Fruit fly (Drosophila melanogaster) whole organism, embryonic: ENCODE results near the gene ppk24.

Experiments
- Abd-B ChIP-seq: fragments of 200-800 bp; sonication (Bioruptor generic); optimal IDR thresholded peaks from 2 replicates; lab custom pipeline; 2018; ENCODE audit warnings: missing biosample characterization, mild to moderate bottlenecking, missing genetic modification characterization, moderate library complexity
- Bgb ChIP-seq: fragments of 200-800 bp; sonication (Bioruptor generic); IDR thresholded peaks from 2 replicates; pipeline ENCODE4 v1.3.6; 2022; ENCODE audit warnings: missing biosample characterization, missing genetic modification characterization; ENCODE audit not compliant: partially characterized antibody
- CG11456 ChIP-seq: fragments of 200-800 bp; sonication (Bioruptor generic); IDR thresholded peaks from 3 replicates; pipeline ENCODE4 v1.3.6; 2022; ENCODE audit warnings: missing biosample characterization, missing genetic modification characterization
- CG11504 ChIP-seq: fragments of 200-800 bp; sonication (Bioruptor generic); optimal IDR thresholded peaks from 3 replicates; lab custom pipeline; 2019; ENCODE audit warnings: missing biosample characterization, mild to moderate bottlenecking, missing genetic modification characterization, moderate library complexity
- CG13624 ChIP-seq: fragments of 200-800 bp; sonication (Bioruptor generic); optimal IDR thresholded peaks from 2 replicates; lab custom pipeline; 2016; ENCODE audit warnings: missing biosample characterization, missing genetic modification characterization
- CG14441 ChIP-seq: fragments of 200-800 bp; sonication (Bioruptor generic); IDR thresholded peaks from 2 replicates; pipeline ENCODE4 v1.3.6; 2022; ENCODE audit warnings: missing biosample characterization, missing genetic modification characterization
- CG15479 ChIP-seq: fragments of 200-800 bp; sonication (Bioruptor generic); optimal IDR thresholded peaks from 3 replicates; lab custom pipeline; 2019; ENCODE audit warnings: missing biosample characterization, mild to moderate bottlenecking, missing genetic modification characterization, moderate library complexity
- CG9932 ChIP-seq: fragments of 200-800 bp; sonication (Bioruptor generic); IDR thresholded peaks from 2 replicates; pipeline ENCODE4 v1.3.6; 2022; ENCODE audit warnings: missing biosample characterization, missing genetic modification characterization
- chif ChIP-seq, 2 experiments: fragments of 200-800 bp; sonication (Bioruptor generic); optimal IDR thresholded peaks; 3 replicates each; lab custom pipeline; 2016; ENCODE audit warnings: missing biosample characterization in 2 of 2, missing genetic modification characterization in 2 of 2
- eyg ChIP-seq: fragments of 200-800 bp; sonication (Bioruptor generic); optimal IDR thresholded peaks from 3 replicates; lab custom pipeline; 2016; ENCODE audit warnings: missing biosample characterization, missing genetic modification characterization
- h ChIP-seq: fragments of >200 bp; optimal IDR thresholded peaks from 2 replicates; lab custom pipeline; 2017
- kni ChIP-seq: fragments of 200-800 bp; sonication (Bioruptor generic); optimal IDR thresholded peaks from 3 replicates; lab custom pipeline; 2017; ENCODE audit warnings: mild to moderate bottlenecking, missing biosample characterization, missing genetic modification reagents, missing genetic modification characterization
- mam ChIP-seq: fragments of 200-800 bp; sonication (Bioruptor generic); optimal IDR thresholded peaks from 3 replicates; lab custom pipeline; 2016; ENCODE audit warnings: missing biosample characterization, missing genetic modification characterization

DNA sequence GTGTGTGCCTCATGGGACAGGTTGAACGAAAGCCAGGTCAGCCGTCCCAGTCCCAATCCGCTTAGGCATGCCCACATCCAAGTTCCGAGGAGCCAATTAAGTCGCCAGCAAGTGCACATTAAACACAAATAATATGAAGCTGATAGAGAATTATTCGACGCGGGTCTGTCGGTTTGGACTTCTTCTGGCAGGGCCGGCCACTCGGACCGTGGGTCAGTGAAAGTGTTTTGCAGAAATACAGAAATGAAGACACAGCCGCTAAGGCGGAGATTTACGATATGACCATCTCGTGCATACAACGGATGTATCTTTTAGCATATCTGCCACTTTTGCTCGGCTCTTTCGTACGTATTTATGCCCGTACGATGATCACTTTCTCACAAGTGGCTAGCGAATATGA is 17.3 kb upstream of the ppk24 start:
- TF ChIP-seq CG14441 (GFP tag; lab: Robert Waterston, UW) (no peak), CG13624 (no peak), eyg (no peak), chif (GFP tag; optimal IDR thresholded peaks at IDR 0.05; lab: Kevin White, UChicago) (no peak), Bgb (GFP tag; lab: Robert Waterston, UW) (no peak), h (lab: Kevin White, UChicago) (no peak), CG11504 (tag; lab: Kevin White, UChicago) (no peak), CG15479 (GFP tag; lab: Kevin White, UChicago) (no peak), Abd-B (GFP tag; lab: Kevin White, UChicago) (no peak), CG11456 (GFP tag; lab: Robert Waterston, UW) (no peak), kni (GFP tag; lab: Kevin White, UChicago) (no peak), CG9932 (GFP tag; lab: Robert Waterston, UW) (no peak), mam (GFP tag; lab: Kevin White, UChicago) (no peak)
